Worm (Caenorhabditis elegans) whole organism, L3 larva: ENCODE measurements around the gene F32D8.15.

Experiments used
- ama-1 ChIP-seq: fragments of 150-350 bp; optimal IDR thresholded peaks from 2 replicates; lab custom pipeline; 2018
- ceh-16 ChIP-seq: sonication (generic microtip); optimal IDR thresholded peaks from 2 replicates; lab custom pipeline; 2017; ENCODE audit warnings: missing biosample characterization, missing genetic modification characterization
- elt-1 ChIP-seq: fragments of 150-350 bp; optimal IDR thresholded peaks from 2 replicates; lab custom pipeline; 2014; ENCODE audit warnings: missing biosample characterization, missing genetic modification characterization
- fkh-10 ChIP-seq: sonication (generic microtip); optimal IDR thresholded peaks from 2 replicates; lab custom pipeline; 2017; ENCODE audit warnings: missing biosample characterization, missing genetic modification reagents, missing genetic modification characterization
- hmg-11 ChIP-seq: sonication (generic microtip); optimal IDR thresholded peaks from 2 replicates; lab custom pipeline; 2016; ENCODE audit warnings: missing genetic modification characterization, missing compliant biosample characterization
- mdl-1 ChIP-seq: fragments of 150-350 bp; optimal IDR thresholded peaks from 2 replicates; lab custom pipeline; 2014; ENCODE audit warnings: missing biosample characterization, missing genetic modification characterization
- nhr-25 ChIP-seq: sonication (generic microtip); optimal IDR thresholded peaks from 2 replicates; lab custom pipeline; 2017; ENCODE audit warnings: missing biosample characterization, missing genetic modification characterization
- nhr-28 ChIP-seq: fragments of 150-350 bp; optimal IDR thresholded peaks from 2 replicates; lab custom pipeline; 2014; ENCODE audit warnings: missing biosample characterization, missing genetic modification characterization
- nhr-67 ChIP-seq: fragments of 150-350 bp; optimal IDR thresholded peaks from 2 replicates; lab custom pipeline; 2014; ENCODE audit warnings: missing biosample characterization, missing genetic modification characterization
- nhr-76 ChIP-seq: fragments of 150-350 bp; sonication (generic microtip); optimal IDR thresholded peaks from 5 replicates; lab custom pipeline; 2014; ENCODE audit warnings: missing biosample characterization, missing genetic modification characterization
- sea-2 ChIP-seq: fragments of 150-350 bp; sonication (generic microtip); optimal IDR thresholded peaks from 4 replicates; lab custom pipeline; 2014; ENCODE audit warnings: missing biosample characterization, missing genetic modification reagents, missing genetic modification characterization
- skn-1 ChIP-seq: fragments of 150-350 bp; optimal IDR thresholded peaks from 2 replicates; lab custom pipeline; 2014; ENCODE audit warnings: missing biosample characterization, missing genetic modification characterization
- snpc-4 ChIP-seq: fragments of 150-350 bp; optimal IDR thresholded peaks from 2 replicates; lab custom pipeline; 2014; ENCODE audit warnings: missing biosample characterization, missing genetic modification characterization
- ztf-11 ChIP-seq: fragments of 150-350 bp; optimal IDR thresholded peaks from 2 replicates; lab custom pipeline; 2014; ENCODE audit warnings: missing biosample characterization, missing genetic modification characterization

DNA sequence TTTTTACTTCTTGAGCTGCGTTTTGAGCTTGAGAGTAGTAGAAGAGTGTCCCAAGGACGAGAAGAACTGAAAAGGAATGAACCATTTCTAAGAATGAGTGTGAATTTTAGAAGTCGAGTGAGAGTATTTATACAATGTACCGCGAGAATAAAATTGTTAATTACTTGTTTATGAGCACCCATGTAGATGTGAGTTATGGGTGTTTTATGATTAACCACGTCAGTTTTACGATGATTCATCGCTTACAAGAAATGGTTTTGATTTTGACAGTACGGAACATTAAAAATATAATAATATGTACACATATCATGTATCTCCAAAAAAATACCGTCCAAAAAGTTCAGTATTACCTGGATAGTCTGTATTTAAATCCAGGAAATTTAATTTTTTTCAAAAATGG is 50.5 kb downstream of the F32D8.15 start, which contains the start of gene clec-221:
- TF ChIP-seq mdl-1 (tag; lab: Kevin White, UChicago) (no peak), snpc-4 (tag; lab: Kevin White, UChicago) (no peak), ama-1 (lab: Kevin White, UChicago) (no peak), ztf-11 (tag; lab: Kevin White, UChicago) (no peak), hmg-11 (tag; lab: Kevin White, UChicago) (no peak), skn-1 (tag; lab: Kevin White, UChicago) (no peak), nhr-28 (no peak), nhr-67 (tag; lab: Kevin White, UChicago) (no peak), nhr-25 (tag; lab: Kevin White, UChicago) (no peak), ceh-16 (tag; lab: Kevin White, UChicago) (no peak), elt-1 (tag; lab: Kevin White, UChicago) (no peak), fkh-10 (no peak), sea-2 (GFP tag; lab: Kevin White, UChicago) (no peak), nhr-76 (tag; lab: Kevin White, UChicago) (no peak)
